Fruit fly (Drosophila melanogaster) whole organism, prepupa: ENCODE measurements around the gene CG4582.

Experiments used
- Blimp-1 ChIP-seq: fragments of 200-800 bp; sonication (Bioruptor generic); optimal IDR thresholded peaks from 3 replicates; lab custom pipeline; 2017; ENCODE audit warnings: missing biosample characterization, missing genetic modification characterization, mild to moderate bottlenecking, moderate library complexity, missing genetic modification reagents
- CG10631 ChIP-seq: fragments of 200-800 bp; sonication (Bioruptor generic); optimal IDR thresholded peaks from 2 replicates; lab custom pipeline; 2016; ENCODE audit warnings: missing biosample characterization, missing genetic modification characterization
- CG10669 ChIP-seq: fragments of 200-800 bp; sonication (Bioruptor generic); optimal IDR thresholded peaks from 3 replicates; lab custom pipeline; 2018; ENCODE audit warnings: missing biosample characterization, mild to moderate bottlenecking, missing genetic modification characterization, moderate library complexity
- CG11294 ChIP-seq: fragments of 200-800 bp; sonication (Bioruptor generic); IDR thresholded peaks from 2 replicates; pipeline ENCODE4 v1.3.6; 2022; ENCODE audit warnings: missing biosample characterization, missing genetic modification characterization
- CG11902 ChIP-seq: fragments of 200-800 bp; sonication (Bioruptor generic); optimal IDR thresholded peaks from 3 replicates; lab custom pipeline; 2016; ENCODE audit warnings: missing biosample characterization, missing genetic modification characterization
- CG15336 ChIP-seq: fragments of 200-800 bp; sonication (Bioruptor generic); IDR thresholded peaks from 2 replicates; pipeline ENCODE4 v1.3.6; 2022; ENCODE audit warnings: missing biosample characterization, missing genetic modification characterization
- CG16779 ChIP-seq: fragments of 200-800 bp; sonication (Bioruptor generic); optimal IDR thresholded peaks from 3 replicates; lab custom pipeline; 2017; ENCODE audit warnings: missing biosample characterization, mild to moderate bottlenecking, missing genetic modification characterization
- CG34406 ChIP-seq: fragments of 200-800 bp; sonication (Bioruptor generic); optimal IDR thresholded peaks from 3 replicates; lab custom pipeline; 2016; ENCODE audit warnings: missing biosample characterization, missing genetic modification characterization
- CG3919 ChIP-seq: fragments of 200-800 bp; sonication (Bioruptor generic); optimal IDR thresholded peaks from 3 replicates; lab custom pipeline; 2016; ENCODE audit warnings: missing biosample characterization, missing genetic modification characterization
- CG4318 ChIP-seq: fragments of 200-800 bp; sonication (Bioruptor generic); optimal IDR thresholded peaks from 3 replicates; lab custom pipeline; 2017; ENCODE audit warnings: missing biosample characterization, mild to moderate bottlenecking, missing genetic modification characterization
- CG6163 ChIP-seq: fragments of 200-800 bp; sonication (Bioruptor generic); IDR thresholded peaks from 3 replicates; pipeline ENCODE4 v1.3.6; 2022; ENCODE audit warnings: missing biosample characterization, missing genetic modification characterization
- CG6276 ChIP-seq: fragments of 200-800 bp; sonication (Bioruptor generic); optimal IDR thresholded peaks from 2 replicates; lab custom pipeline; 2017; ENCODE audit warnings: missing biosample characterization, mild to moderate bottlenecking, missing genetic modification characterization
- CG6792 ChIP-seq: fragments of 200-800 bp; sonication (Bioruptor generic); optimal IDR thresholded peaks from 3 replicates; lab custom pipeline; 2016; ENCODE audit warnings: missing biosample characterization, missing genetic modification characterization
- CG6808 ChIP-seq: fragments of 200-800 bp; sonication (Bioruptor generic); optimal IDR thresholded peaks from 3 replicates; lab custom pipeline; 2017; ENCODE audit warnings: missing biosample characterization, missing genetic modification characterization, mild to moderate bottlenecking, moderate library complexity, missing genetic modification reagents
- CG6854 ChIP-seq: fragments of 200-800 bp; sonication (Bioruptor generic); optimal IDR thresholded peaks from 2 replicates; lab custom pipeline; 2017; ENCODE audit warnings: missing biosample characterization, mild to moderate bottlenecking, missing genetic modification characterization
- CG7368 ChIP-seq: fragments of 200-800 bp; sonication (Bioruptor generic); optimal IDR thresholded peaks from 3 replicates; lab custom pipeline; 2016; ENCODE audit warnings: missing biosample characterization, missing genetic modification characterization
- CG8119 ChIP-seq: fragments of 200-800 bp; sonication (Bioruptor generic); IDR thresholded peaks from 3 replicates; pipeline ENCODE4 v1.3.6; 2022; ENCODE audit warnings: missing biosample characterization, missing genetic modification characterization
- CG8632 ChIP-seq: fragments of 200-800 bp; sonication (Bioruptor generic); optimal IDR thresholded peaks from 3 replicates; lab custom pipeline; 2016; ENCODE audit warnings: missing biosample characterization, missing genetic modification characterization
- Eip75B ChIP-seq: fragments of 200-800 bp; sonication (Bioruptor generic); optimal IDR thresholded peaks from 3 replicates; lab custom pipeline; 2016; ENCODE audit warnings: missing biosample characterization, missing genetic modification characterization
- Eip78C ChIP-seq: fragments of 200-800 bp; sonication (Bioruptor generic); peaks from one replicate; lab custom pipeline; 2016; ENCODE audit warnings: missing biosample characterization, missing genetic modification characterization
- Ets21C ChIP-seq: fragments of 200-800 bp; sonication (Bioruptor generic); optimal IDR thresholded peaks from 3 replicates; lab custom pipeline; 2016; ENCODE audit warnings: missing biosample characterization, missing genetic modification characterization
- Ets96B ChIP-seq: fragments of 200-800 bp; optimal IDR thresholded peaks from 2 replicates; lab custom pipeline; 2019; ENCODE audit warnings: missing biosample characterization, mild to moderate bottlenecking, missing genetic modification characterization, moderate library complexity
- Gug ChIP-seq: fragments of 200-800 bp; sonication (Bioruptor generic); IDR thresholded peaks from 2 replicates; pipeline ENCODE4 v1.3.6; 2022; ENCODE audit warnings: missing biosample characterization, missing genetic modification characterization
- Hr38 ChIP-seq: sonication (Bioruptor generic); optimal IDR thresholded peaks from 2 replicates; lab custom pipeline; 2016; ENCODE audit warnings: missing biosample characterization, missing genetic modification characterization
- Hr4 ChIP-seq: fragments of 200-800 bp; sonication (Bioruptor generic); optimal IDR thresholded peaks from 3 replicates; lab custom pipeline; 2016; ENCODE audit warnings: missing biosample characterization, missing genetic modification characterization
- Lpt ChIP-seq: fragments of 200-800 bp; sonication (Bioruptor generic); optimal IDR thresholded peaks from 3 replicates; lab custom pipeline; 2016; ENCODE audit warnings: missing biosample characterization, missing genetic modification characterization
- Met ChIP-seq: fragments of 200-800 bp; sonication (Bioruptor generic); optimal IDR thresholded peaks from 3 replicates; lab custom pipeline; 2016; ENCODE audit warnings: missing biosample characterization, missing genetic modification characterization
- OdsH ChIP-seq: fragments of 200-800 bp; sonication (Bioruptor generic); optimal IDR thresholded peaks from 3 replicates; lab custom pipeline; 2016; ENCODE audit warnings: missing biosample characterization, missing genetic modification characterization
- Sox102F ChIP-seq: fragments of 200-800 bp; sonication (Bioruptor generic); optimal IDR thresholded peaks from 2 replicates; lab custom pipeline; 2016; ENCODE audit warnings: missing biosample characterization, mild to moderate bottlenecking, missing genetic modification characterization
- Sox14 ChIP-seq: fragments of 200-800 bp; sonication (Bioruptor generic); optimal IDR thresholded peaks from 3 replicates; lab custom pipeline; 2016; ENCODE audit warnings: missing biosample characterization, missing genetic modification characterization
- Sox15 ChIP-seq: fragments of 200-800 bp; sonication (Bioruptor generic); optimal IDR thresholded peaks from 3 replicates; lab custom pipeline; 2016; ENCODE audit warnings: missing biosample characterization, missing genetic modification characterization
- acj6 ChIP-seq: fragments of 200-800 bp; sonication (Bioruptor generic); optimal IDR thresholded peaks from 3 replicates; lab custom pipeline; 2016; ENCODE audit warnings: missing biosample characterization, missing genetic modification characterization
- cyc ChIP-seq: fragments of 200-800 bp; sonication (Bioruptor generic); optimal IDR thresholded peaks from 3 replicates; lab custom pipeline; 2016; ENCODE audit warnings: missing biosample characterization, missing genetic modification characterization
- dac ChIP-seq: fragments of 200-800 bp; sonication (Bioruptor generic); optimal IDR thresholded peaks from 2 replicates; lab custom pipeline; 2017; ENCODE audit warnings: missing biosample characterization, mild to moderate bottlenecking, missing genetic modification characterization
- dsx ChIP-seq: fragments of 200-800 bp; optimal IDR thresholded peaks from 3 replicates; lab custom pipeline; 2019; ENCODE audit warnings: missing biosample characterization, mild to moderate bottlenecking, missing genetic modification characterization, moderate library complexity; ENCODE audit not compliant: poor library complexity, severe bottlenecking
- eg ChIP-seq: fragments of 200-800 bp; sonication (Bioruptor generic); IDR thresholded peaks from 3 replicates; pipeline ENCODE4 v1.3.6; 2022; ENCODE audit warnings: missing biosample characterization, missing genetic modification characterization
- fd59A ChIP-seq: fragments of 200-800 bp; sonication (Bioruptor generic); optimal IDR thresholded peaks from 2 replicates; lab custom pipeline; 2017; ENCODE audit warnings: missing biosample characterization, mild to moderate bottlenecking, missing genetic modification characterization, missing genetic modification reagents
- fkh ChIP-seq: fragments of 200-800 bp; sonication (Bioruptor generic); optimal IDR thresholded peaks from 3 replicates; lab custom pipeline; 2017; ENCODE audit warnings: missing biosample characterization, mild to moderate bottlenecking, missing genetic modification characterization, moderate library complexity
- lz ChIP-seq: fragments of 200-800 bp; sonication (Bioruptor generic); optimal IDR thresholded peaks from 3 replicates; lab custom pipeline; 2016; ENCODE audit warnings: missing biosample characterization, missing genetic modification characterization
- net ChIP-seq: fragments of 200-800 bp; sonication (Bioruptor generic); optimal IDR thresholded peaks from 3 replicates; lab custom pipeline; 2016; ENCODE audit warnings: missing biosample characterization, missing genetic modification characterization
- pdm3 ChIP-seq: fragments of 200-800 bp; sonication (Bioruptor generic); optimal IDR thresholded peaks from 3 replicates; lab custom pipeline; 2016; ENCODE audit warnings: missing biosample characterization, missing genetic modification characterization
- salr ChIP-seq, 2 experiments: fragments of 200-800 bp; sonication (Bioruptor generic); optimal IDR thresholded peaks; 3 replicates each; lab custom pipeline; 2016 to 2018; ENCODE audit warnings: missing biosample characterization in 2 of 2, missing genetic modification characterization in 2 of 2, mild to moderate bottlenecking in 1 of 2
- spab ChIP-seq: fragments of 200-800 bp; sonication (Bioruptor generic); optimal IDR thresholded peaks from 2 replicates; lab custom pipeline; 2017; ENCODE audit warnings: missing biosample characterization, mild to moderate bottlenecking, missing genetic modification characterization, missing genetic modification reagents
- ss ChIP-seq, 2 experiments: fragments of 200-800 bp; sonication (Bioruptor generic); optimal IDR thresholded peaks; 2 replicates in 1 of 2; 3 replicates in 1 of 2; lab custom pipeline; 2017 to 2018; ENCODE audit warnings: mild to moderate bottlenecking in 2 of 2, missing biosample characterization in 2 of 2, missing genetic modification characterization in 2 of 2, moderate library complexity in 1 of 2
- svp ChIP-seq: fragments of 200-800 bp; sonication (Bioruptor generic); peaks from one replicate; lab custom pipeline; 2016; ENCODE audit warnings: missing biosample characterization, missing genetic modification characterization
- topi ChIP-seq: fragments of 200-800 bp; sonication (Bioruptor generic); optimal IDR thresholded peaks from 3 replicates; lab custom pipeline; 2016; ENCODE audit warnings: missing biosample characterization, missing genetic modification characterization
- vri ChIP-seq: fragments of 200-800 bp; sonication (Bioruptor generic); optimal IDR thresholded peaks from 3 replicates; lab custom pipeline; 2016; ENCODE audit warnings: missing biosample characterization, mild to moderate bottlenecking, missing genetic modification characterization

Gene CG4582

dm6 chr3R:25532406-25533225, 50.4 kb downstream of the CG4582 start (continued):
- TF ChIP-seq dac (GFP tag; lab: Kevin White, UChicago) (no peak), CG6854 (GFP tag; lab: Kevin White, UChicago) (no peak), CG6276 (GFP tag; lab: Kevin White, UChicago) (peak; percentile 4), Ets96B (tag; lab: Kevin White, UChicago) (peak; percentile 29), Hr4 (peak; percentile 30), CG8632 (GFP tag; lab: Kevin White, UChicago) (peak; percentile 24), Eip78C (GFP tag; lab: Kevin White, UChicago) (peak; percentile 83), net (no peak), CG16779 (tag; lab: Kevin White, UChicago) (no peak), CG6163 (GFP tag; lab: Robert Waterston, UW) (peak; percentile 47; the same call in 2 of the 3 replicates), salr (GFP tag; optimal IDR thresholded peaks at IDR 0.05; lab: Kevin White, UChicago) (peak in 1 of 2 experiments; percentile 10), CG11902 (no peak), Ets21C (GFP tag; lab: Kevin White, UChicago) (no peak), acj6 (GFP tag; lab: Kevin White, UChicago) (peak; percentile 32), OdsH (GFP tag; lab: Kevin White, UChicago) (peak; percentile 41), Blimp-1 (GFP tag; lab: Kevin White, UChicago) (peak; percentile 90), fkh (GFP tag; lab: Kevin White, UChicago) (no peak), CG4318 (GFP tag; lab: Kevin White, UChicago) (peak; percentile 62), ss (GFP tag; optimal IDR thresholded peaks at IDR 0.05; lab: Kevin White, UChicago) (no peak), CG6792 (no peak)

dm6 chr3R:25531905-25532387, 51.0 kb downstream of the CG4582 start:
- peak; percentile 94 for TF ChIP-seq Eip78C (GFP tag; lab: Kevin White, UChicago)
- peak; percentile 78 for TF ChIP-seq dsx (GFP tag; lab: Kevin White, UChicago)
- peak; percentile 82 for TF ChIP-seq OdsH (GFP tag; lab: Kevin White, UChicago)
- TF ChIP-seq CG34406 (GFP tag; lab: Kevin White, UChicago): peak; percentile 44
- TF ChIP-seq CG4318 (GFP tag; lab: Kevin White, UChicago): peak; percentile 72
- TF ChIP-seq CG7368 (GFP tag; lab: Kevin White, UChicago): peak; percentile 78
- TF ChIP-seq pdm3 (GFP tag; lab: Kevin White, UChicago): peak; percentile 86
- peak; percentile 81 for TF ChIP-seq CG11294 (GFP tag; lab: Robert Waterston, UW)
- TF ChIP-seq Sox102F (GFP tag; lab: Kevin White, UChicago): peak; percentile 19
- TF ChIP-seq cyc (GFP tag; lab: Kevin White, UChicago): peak; percentile 59
- TF ChIP-seq Met: peak; percentile 19
- TF ChIP-seq Lpt (GFP tag; lab: Kevin White, UChicago): peak; percentile 92
- TF ChIP-seq Hr38 (GFP tag; lab: Kevin White, UChicago): no peak
- TF ChIP-seq CG10631 (GFP tag; lab: Kevin White, UChicago): peak; percentile 82
- TF ChIP-seq Eip75B: peak; percentile 86
- peak; percentile 80 for TF ChIP-seq CG6792
- peak; percentile 77 for TF ChIP-seq CG6276 (GFP tag; lab: Kevin White, UChicago)
- peak; percentile 49 for TF ChIP-seq lz (GFP tag; lab: Kevin White, UChicago)
- no peak for TF ChIP-seq svp (GFP tag; lab: Kevin White, UChicago)
- peak; percentile 92 for TF ChIP-seq eg (GFP tag; lab: Robert Waterston, UW)
- TF ChIP-seq CG6808 (GFP tag; lab: Kevin White, UChicago): peak; percentile 90
- TF ChIP-seq CG15336 (GFP tag; lab: Robert Waterston, UW): peak; percentile 91
- peak; percentile 83 for TF ChIP-seq spab
- TF ChIP-seq CG8119: peak; percentile 91
- TF ChIP-seq CG3919 (GFP tag; lab: Kevin White, UChicago): peak; percentile 91
- peak; percentile 68 for TF ChIP-seq CG10669 (GFP tag; lab: Kevin White, UChicago)
- TF ChIP-seq CG11902: peak; percentile 71
- peak; percentile 19 for TF ChIP-seq vri (GFP tag; lab: Kevin White, UChicago)
- TF ChIP-seq Sox15 (GFP tag; lab: Kevin White, UChicago): peak; percentile 18
- peak; percentile 59 to 73 for TF ChIP-seq salr (GFP tag; optimal IDR thresholded peaks at IDR 0.05; lab: Kevin White, UChicago)
- TF ChIP-seq Sox14 (GFP tag; lab: Kevin White, UChicago): peak; percentile 72
- peak; percentile 94 for TF ChIP-seq CG6163 (GFP tag; lab: Robert Waterston, UW)
- peak; percentile 49 for TF ChIP-seq Ets96B (tag; lab: Kevin White, UChicago)
- peak; percentile 75 for TF ChIP-seq Gug
- TF ChIP-seq net: peak; percentile 87
- peak; percentile 55 for TF ChIP-seq topi (GFP tag; lab: Kevin White, UChicago)
- peak; percentile 62 for TF ChIP-seq fd59A (GFP tag; lab: Kevin White, UChicago)
